Worm (Caenorhabditis elegans) whole organism, midembryonic: ENCODE measurements around the gene C56G3.2.

Experiments
- T22C8.4 ChIP-seq: fragments of 200-800 bp; sonication (Bioruptor generic); IDR thresholded peaks from 2 replicates; pipeline ENCODE4 v1.3.6; 2022; ENCODE audit warnings: missing genetic modification characterization, missing compliant biosample characterization
- cog-1 ChIP-seq: sonication (generic microtip); optimal IDR thresholded peaks from 2 replicates; lab custom pipeline; 2016; ENCODE audit warnings: missing genetic modification characterization, missing compliant biosample characterization
- flt-1 ChIP-seq: fragments of 200-800 bp; sonication (Bioruptor generic); IDR thresholded peaks from 2 replicates; pipeline ENCODE4 v1.3.6; 2022; ENCODE audit warnings: missing genetic modification characterization, missing compliant biosample characterization
- klf-2 ChIP-seq: fragments of 200-800 bp; sonication (Bioruptor generic); conservative IDR thresholded peaks from 2 replicates; pipeline ENCODE4 v1.3.6; 2022; ENCODE audit warnings: missing genetic modification reagents, missing genetic modification characterization, missing compliant biosample characterization
- med-1 ChIP-seq: sonication (generic microtip); optimal IDR thresholded peaks from 2 replicates; lab custom pipeline; 2017; ENCODE audit warnings: missing genetic modification characterization, mild to moderate bottlenecking, missing compliant biosample characterization, antibody characterized with exemption, missing genetic modification reagents; ENCODE audit not compliant: insufficient read depth
- tab-1 ChIP-seq: fragments of 200-800 bp; sonication (Bioruptor generic); IDR thresholded peaks from 2 replicates; pipeline ENCODE4 v1.3.6; 2022; ENCODE audit warnings: missing genetic modification characterization, missing compliant biosample characterization
- ztf-29 ChIP-seq: fragments of 200-800 bp; sonication (Bioruptor generic); IDR thresholded peaks from 2 replicates; pipeline ENCODE4 v1.3.6; 2022; ENCODE audit warnings: missing genetic modification reagents, missing genetic modification characterization, missing compliant biosample characterization

ce11 chrX:7318639-7319038 lies 46.7 kb upstream of the C56G3.2 start, which contains the start of gene spp-4:
- TF ChIP-seq ztf-29 (GFP tag; lab: Robert Waterston, UW), result no peak
- TF ChIP-seq tab-1 (GFP tag; lab: Robert Waterston, UW), result no peak
- no peak for TF ChIP-seq klf-2 (GFP tag; lab: Robert Waterston, UW)
- TF ChIP-seq med-1 (GFP tag; lab: Kevin White, UChicago), result no peak
- no peak for TF ChIP-seq cog-1 (tag; lab: Kevin White, UChicago)
- no peak for TF ChIP-seq T22C8.4
- TF ChIP-seq flt-1 (GFP tag; lab: Robert Waterston, UW), result no peak
